Fruit fly (Drosophila melanogaster): ENCODE data around the gene meng.
A peak's percentile ranks its signal among the peaks of the same experiment; 100 is the strongest.

meng gene

dm6 chr2L:6797408-6797807 is 55.1 kb downstream of the meng start (continued):
- TF ChIP-seq Stat92E (GFP tag; optimal IDR thresholded peaks at IDR 0.05) (peak in 1 of 3 experiments; percentile 47), CG10543 (GFP tag; optimal IDR thresholded peaks at IDR 0.05) (no peak), CG2199 (GFP tag; IDR thresholded peaks at IDR 0.05) (peak; percentile 94), Taf1 (GFP tag; IDR thresholded peaks at IDR 0.05) (no peak), E2f2 (GFP tag; IDR thresholded peaks at IDR 0.05) (peak; percentile 96), ems (GFP tag; optimal IDR thresholded peaks at IDR 0.05) (no peak), ash1 (GFP tag; optimal IDR thresholded peaks at IDR 0.05) (no peak), slou (GFP tag; optimal IDR thresholded peaks at IDR 0.05) (peak; percentile 55), lov (optimal IDR thresholded peaks at IDR 0.05) (no peak), lov (GFP tag; IDR thresholded peaks at IDR 0.05) (no peak), CG10321 (GFP tag; IDR thresholded peaks at IDR 0.05) (no peak), cas (GFP tag; IDR thresholded peaks at IDR 0.05) (no peak), CG2120 (GFP tag; optimal IDR thresholded peaks at IDR 0.05) (peak; percentile 51), row (GFP tag; IDR thresholded peaks at IDR 0.05) (0 out of 3 replicates have a peak, but pooled peaks have one; percentile 15), Meics (GFP tag; optimal IDR thresholded peaks at IDR 0.05) (peak; percentile 19), grn (GFP tag; optimal IDR thresholded peaks at IDR 0.05) (no peak), CG5180 (GFP tag; optimal IDR thresholded peaks at IDR 0.05) (no peak), Bdp1 (GFP tag; optimal IDR thresholded peaks at IDR 0.05) (peak; percentile 52), CG1024 (GFP tag; IDR thresholded peaks at IDR 0.05) (peak; percentile 42; the same call in 1 of the 2 replicates), Sin3A (optimal IDR thresholded peaks at IDR 0.05) (no peak), CG11093 (GFP tag; IDR thresholded peaks at IDR 0.05) (no peak), unc-4 (GFP tag; IDR thresholded peaks at IDR 0.05; ENCODE audit: partially characterized antibody) (peak; percentile 40; the same call in 1 of the 2 replicates), sisA (GFP tag; IDR thresholded peaks at IDR 0.05) (peak; percentile 43; the same call in 1 of the 2 replicates), pb (GFP tag; optimal IDR thresholded peaks at IDR 0.05) (no peak), bsh (GFP tag; optimal IDR thresholded peaks at IDR 0.05) (peak in 1 of 2 experiments; percentile 9), zen2 (GFP tag; IDR thresholded peaks at IDR 0.05; ENCODE audit: partially characterized antibody) (no peak), ssp (GFP tag; IDR thresholded peaks at IDR 0.05) (no peak), zfh1 (GFP tag; IDR thresholded peaks at IDR 0.05) (peak; percentile 38; the same call in 1 of the 3 replicates), CG30403 (GFP tag; optimal IDR thresholded peaks at IDR 0.05) (peak; percentile 55), CG17359 (tag; optimal IDR thresholded peaks at IDR 0.05) (peak; percentile 97), NC2α (GFP tag; optimal IDR thresholded peaks at IDR 0.05) (no peak), CG30020 (tag; optimal IDR thresholded peaks at IDR 0.05) (no peak), pnt (GFP tag; optimal IDR thresholded peaks at IDR 0.05) (peak; percentile 6), tio (GFP tag; optimal IDR thresholded peaks at IDR 0.05) (no peak), Mrtf (GFP tag; IDR thresholded peaks at IDR 0.05) (peak; percentile 17; the same call in 1 of the 3 replicates), sna (GFP tag; IDR thresholded peaks at IDR 0.05; ENCODE audit: partially characterized antibody) (no peak), CG11723 (GFP tag; optimal IDR thresholded peaks at IDR 0.05) (no peak), CG6854 (GFP tag; optimal IDR thresholded peaks at IDR 0.05) (no peak), sug (tag; optimal IDR thresholded peaks at IDR 0.05) (peak; percentile 49), CG6813 (GFP tag; optimal IDR thresholded peaks at IDR 0.05) (no peak), pum (GFP tag; optimal IDR thresholded peaks at IDR 0.05) (peak; percentile 18), Doc3 (GFP tag; IDR thresholded peaks at IDR 0.05; ENCODE audit: partially characterized antibody) (0 out of 3 replicates have a peak, but pooled peaks have one; percentile 34), pita (GFP tag; optimal IDR thresholded peaks at IDR 0.05) (peak; percentile 89), Hr51 (GFP tag; optimal IDR thresholded peaks at IDR 0.05) (peak in 1 of 2 experiments; percentile 33), CG10267 (tag; optimal IDR thresholded peaks at IDR 0.05) (peak; percentile 63), Sox102F (GFP tag; optimal IDR thresholded peaks at IDR 0.05) (peak; percentile 47), corto (GFP tag; optimal IDR thresholded peaks at IDR 0.05) (no peak), ranshi (GFP tag; IDR thresholded peaks at IDR 0.05) (no peak), Hey (tag; optimal IDR thresholded peaks at IDR 0.05) (no peak), Xbp1 (GFP tag; optimal IDR thresholded peaks at IDR 0.05) (peak; percentile 75), CG18262 (tag; optimal IDR thresholded peaks at IDR 0.05) (peak; percentile 39)
